Fruit fly (Drosophila melanogaster) whole organism, embryonic: ENCODE measurements around the gene CG13311.
A peak's percentile ranks its signal among the peaks of the same experiment; 100 is the strongest.

Experiments used
- Abd-B ChIP-seq: fragments of 200-800 bp; sonication (Bioruptor generic); optimal IDR thresholded peaks from 2 replicates; lab custom pipeline; 2018; ENCODE audit warnings: missing biosample characterization, mild to moderate bottlenecking, missing genetic modification characterization, moderate library complexity
- BEAF-32 ChIP-seq: fragments of 200-800 bp; sonication (Bioruptor generic); optimal IDR thresholded peaks from 3 replicates; lab custom pipeline; 2017; ENCODE audit warnings: missing biosample characterization, missing genetic modification characterization, mild to moderate bottlenecking, moderate library complexity, missing genetic modification reagents
- CG10209 ChIP-seq: fragments of 200-800 bp; sonication (Bioruptor generic); optimal IDR thresholded peaks from 3 replicates; lab custom pipeline; 2017; ENCODE audit warnings: missing biosample characterization, mild to moderate bottlenecking, missing genetic modification characterization, missing genetic modification reagents
- CG11247 ChIP-seq: fragments of 200-800 bp; sonication (Bioruptor generic); IDR thresholded peaks from 2 replicates; pipeline ENCODE4 v1.3.6; 2022; ENCODE audit warnings: missing biosample characterization, missing genetic modification characterization
- CG11723 ChIP-seq: fragments of 200-800 bp; sonication (Bioruptor generic); optimal IDR thresholded peaks from 2 replicates; lab custom pipeline; 2017; ENCODE audit warnings: missing biosample characterization, mild to moderate bottlenecking, missing genetic modification characterization
- CG12236 ChIP-seq: fragments of 200-800 bp; sonication (Bioruptor generic); optimal IDR thresholded peaks from 2 replicates; lab custom pipeline; 2016; ENCODE audit warnings: missing biosample characterization, missing genetic modification characterization
- CG12391 ChIP-seq: fragments of 200-800 bp; sonication (Bioruptor generic); optimal IDR thresholded peaks from 3 replicates; lab custom pipeline; 2018; ENCODE audit warnings: missing biosample characterization, mild to moderate bottlenecking, missing genetic modification characterization, moderate library complexity
- CG18476 ChIP-seq: fragments of 200-800 bp; sonication (Bioruptor generic); optimal IDR thresholded peaks from 2 replicates; lab custom pipeline; 2016; ENCODE audit warnings: missing biosample characterization, mild to moderate bottlenecking, missing genetic modification characterization
- CG33213 ChIP-seq: fragments of 200-800 bp; sonication (Bioruptor generic); optimal IDR thresholded peaks from 3 replicates; lab custom pipeline; 2016; ENCODE audit warnings: missing biosample characterization, missing genetic modification characterization
- CG33557 ChIP-seq: fragments of 200-800 bp; sonication (Bioruptor generic); optimal IDR thresholded peaks from 2 replicates; lab custom pipeline; 2019; ENCODE audit warnings: missing biosample characterization, mild to moderate bottlenecking, missing genetic modification characterization, moderate library complexity
- CG4707 ChIP-seq: fragments of 200-800 bp; sonication (Bioruptor generic); optimal IDR thresholded peaks from 2 replicates; lab custom pipeline; 2018; ENCODE audit warnings: missing biosample characterization, mild to moderate bottlenecking, missing genetic modification characterization, moderate library complexity
- CG4820 ChIP-seq: fragments of 200-800 bp; sonication (Bioruptor generic); optimal IDR thresholded peaks from 3 replicates; lab custom pipeline; 2016; ENCODE audit warnings: missing biosample characterization, missing genetic modification characterization
- CG5245 ChIP-seq: fragments of 200-800 bp; sonication (Bioruptor generic); optimal IDR thresholded peaks from 3 replicates; lab custom pipeline; 2016; ENCODE audit warnings: missing biosample characterization, missing genetic modification characterization
- CG5953 ChIP-seq: fragments of 200-800 bp; sonication (Bioruptor generic); IDR thresholded peaks from 2 replicates; pipeline ENCODE4 v1.3.6; 2022; ENCODE audit warnings: missing biosample characterization, missing genetic modification characterization
- CG7745 ChIP-seq: fragments of 200-800 bp; sonication (Bioruptor generic); optimal IDR thresholded peaks from 2 replicates; lab custom pipeline; 2018; ENCODE audit warnings: missing biosample characterization, mild to moderate bottlenecking, missing genetic modification characterization, moderate library complexity
- CG7963 ChIP-seq: fragments of 200-800 bp; sonication (Bioruptor generic); IDR thresholded peaks from 3 replicates; pipeline ENCODE4 v1.3.6; 2022; ENCODE audit warnings: missing biosample characterization, missing genetic modification characterization; ENCODE audit not compliant: partially characterized antibody
- CG8478 ChIP-seq: fragments of >200 bp; optimal IDR thresholded peaks from 2 replicates; lab custom pipeline; 2018
- CG9797 ChIP-seq: fragments of 200-800 bp; sonication (Bioruptor generic); optimal IDR thresholded peaks from 3 replicates; lab custom pipeline; 2018; ENCODE audit warnings: missing biosample characterization, mild to moderate bottlenecking, missing genetic modification characterization
- CTCF ChIP-seq: fragments of 200-800 bp; sonication (Bioruptor generic); optimal IDR thresholded peaks from 2 replicates; lab custom pipeline; 2017; ENCODE audit warnings: missing biosample characterization, mild to moderate bottlenecking, missing genetic modification characterization, moderate library complexity
- Chrac-16 ChIP-seq: fragments of 200-800 bp; sonication (Bioruptor generic); optimal IDR thresholded peaks from 3 replicates; lab custom pipeline; 2016; ENCODE audit warnings: missing biosample characterization, missing genetic modification characterization
- Dek ChIP-seq: fragments of 200-800 bp; sonication (Bioruptor generic); optimal IDR thresholded peaks from 3 replicates; lab custom pipeline; 2019; ENCODE audit warnings: missing biosample characterization, mild to moderate bottlenecking, missing genetic modification characterization, moderate library complexity
- Elba2 ChIP-seq: fragments of 200-800 bp; sonication (Bioruptor generic); optimal IDR thresholded peaks from 3 replicates; lab custom pipeline; 2016; ENCODE audit warnings: missing biosample characterization, missing genetic modification characterization
- Ets97D ChIP-seq: fragments of 200-800 bp; sonication (Bioruptor generic); optimal IDR thresholded peaks from 3 replicates; lab custom pipeline; 2016; ENCODE audit warnings: missing biosample characterization, missing genetic modification characterization
- Fer2 ChIP-seq: fragments of 200-800 bp; sonication (Bioruptor generic); optimal IDR thresholded peaks from 2 replicates; lab custom pipeline; 2018; ENCODE audit warnings: missing biosample characterization, mild to moderate bottlenecking, missing genetic modification characterization, moderate library complexity
- H15 ChIP-seq: fragments of 200-800 bp; sonication (Bioruptor generic); IDR thresholded peaks from 3 replicates; pipeline ENCODE4 v1.3.6; 2022; ENCODE audit warnings: missing biosample characterization, missing genetic modification characterization
- Hmx ChIP-seq: fragments of 200-800 bp; sonication (Bioruptor generic); optimal IDR thresholded peaks from 2 replicates; lab custom pipeline; 2016; ENCODE audit warnings: missing biosample characterization, missing genetic modification characterization
- Lim3 ChIP-seq: fragments of 200-800 bp; sonication (Bioruptor generic); IDR thresholded peaks from 2 replicates; pipeline ENCODE4 v1.3.6; 2022; ENCODE audit warnings: missing biosample characterization, missing genetic modification characterization
- MESR4 ChIP-seq: fragments of 200-800 bp; sonication (Bioruptor generic); optimal IDR thresholded peaks from 2 replicates; lab custom pipeline; 2018; ENCODE audit warnings: missing biosample characterization, mild to moderate bottlenecking, missing genetic modification characterization, moderate library complexity
- Nf-YA ChIP-seq: fragments of 200-800 bp; sonication (Bioruptor generic); IDR thresholded peaks from 2 replicates; pipeline ENCODE4 v1.3.6; 2022; ENCODE audit warnings: missing biosample characterization, missing genetic modification characterization
- NfI ChIP-seq: fragments of 200-800 bp; sonication (Bioruptor generic); optimal IDR thresholded peaks from 3 replicates; lab custom pipeline; 2018; ENCODE audit warnings: missing biosample characterization, mild to moderate bottlenecking, missing genetic modification characterization, moderate library complexity
- Scr ChIP-seq: fragments of 200-800 bp; sonication (Bioruptor generic); IDR thresholded peaks from 2 replicates; pipeline ENCODE4 v1.3.6; 2022; ENCODE audit warnings: missing biosample characterization, missing genetic modification characterization; ENCODE audit not compliant: partially characterized antibody
- cg ChIP-seq: fragments of 200-800 bp; sonication (Bioruptor generic); optimal IDR thresholded peaks from 3 replicates; lab custom pipeline; 2019; ENCODE audit warnings: missing biosample characterization, mild to moderate bottlenecking, missing genetic modification characterization, moderate library complexity
- chm ChIP-seq: fragments of 200-800 bp; sonication (Bioruptor generic); IDR thresholded peaks from 2 replicates; pipeline ENCODE4 v1.3.6; 2022; ENCODE audit warnings: missing biosample characterization, missing genetic modification characterization
- chn ChIP-seq: fragments of 200-800 bp; sonication (Bioruptor generic); optimal IDR thresholded peaks from 2 replicates; lab custom pipeline; 2016; ENCODE audit warnings: missing biosample characterization, missing genetic modification characterization
- dan ChIP-seq: fragments of 200-800 bp; sonication (Bioruptor generic); IDR thresholded peaks from 2 replicates; pipeline ENCODE4 v1.3.6; 2022; ENCODE audit warnings: missing biosample characterization, missing genetic modification characterization
- dati ChIP-seq: fragments of 200-800 bp; sonication (Bioruptor generic); IDR thresholded peaks from 2 replicates; pipeline ENCODE4 v1.3.6; 2022; ENCODE audit warnings: missing biosample characterization, missing genetic modification characterization
- en ChIP-seq: fragments of 200-800 bp; sonication (Bioruptor generic); optimal IDR thresholded peaks from 2 replicates; lab custom pipeline; 2016; ENCODE audit warnings: missing biosample characterization, missing genetic modification characterization
- eve ChIP-seq, 2 experiments: fragments of >200 bp; optimal IDR thresholded peaks; 2 replicates each; lab custom pipeline; 2017; ENCODE audit warnings: missing biosample characterization in 2 of 2, missing genetic modification characterization in 2 of 2
- fd3F ChIP-seq: fragments of 200-800 bp; sonication (Bioruptor generic); optimal IDR thresholded peaks from 2 replicates; lab custom pipeline; 2018; ENCODE audit warnings: missing biosample characterization, mild to moderate bottlenecking, missing genetic modification characterization, moderate library complexity
- gsb-n ChIP-seq: fragments of 200-800 bp; sonication (Bioruptor generic); optimal IDR thresholded peaks from 3 replicates; lab custom pipeline; 2018; ENCODE audit warnings: missing biosample characterization, mild to moderate bottlenecking, missing genetic modification characterization
- hkb ChIP-seq, 2 experiments: fragments of 200-800 bp in 1 of 2; fragments of >200 bp in 1 of 2; sonication (Bioruptor generic) in 1 of 2; IDR thresholded peaks in 1 of 2; optimal IDR thresholded peaks in 1 of 2; 2 replicates each; pipeline versions ENCODE4 v1.3.6 to Lab custom; 2017 to 2022; ENCODE audit warnings: missing biosample characterization in 1 of 2, missing genetic modification characterization in 1 of 2
- ind ChIP-seq: fragments of 200-800 bp; sonication (Bioruptor generic); optimal IDR thresholded peaks from 3 replicates; lab custom pipeline; 2016; ENCODE audit warnings: missing biosample characterization, missing genetic modification characterization
- mam ChIP-seq: fragments of 200-800 bp; sonication (Bioruptor generic); optimal IDR thresholded peaks from 3 replicates; lab custom pipeline; 2016; ENCODE audit warnings: missing biosample characterization, missing genetic modification characterization
- mld ChIP-seq: fragments of 200-800 bp; sonication (Bioruptor generic); IDR thresholded peaks from 3 replicates; pipeline ENCODE4 v1.3.6; 2022; ENCODE audit warnings: missing biosample characterization, missing genetic modification characterization; ENCODE audit not compliant: partially characterized antibody
- oc ChIP-seq: fragments of 200-800 bp; sonication (Bioruptor generic); optimal IDR thresholded peaks from 2 replicates; lab custom pipeline; 2018; ENCODE audit warnings: missing biosample characterization, mild to moderate bottlenecking, missing genetic modification characterization, moderate library complexity
- pan ChIP-seq, 4 experiments: fragments of >200 bp in 3 of 4; fragments of 200-800 bp in 1 of 4; sonication (Bioruptor generic) in 1 of 4; optimal IDR thresholded peaks in 3 of 4; IDR thresholded peaks in 1 of 4; 2 replicates each; pipeline versions ENCODE4 v1.3.6 to Lab custom; 2017 to 2022; ENCODE audit warnings: missing biosample characterization in 2 of 4, missing genetic modification characterization in 2 of 4, mixed read lengths in 1 of 4
- rib ChIP-seq: fragments of 200-800 bp; sonication (Bioruptor generic); IDR thresholded peaks from 2 replicates; pipeline ENCODE4 v1.3.6; 2022; ENCODE audit warnings: missing biosample characterization, missing genetic modification characterization
- sima ChIP-seq: fragments of 200-800 bp; sonication (Bioruptor generic); optimal IDR thresholded peaks from 2 replicates; lab custom pipeline; 2016; ENCODE audit warnings: missing biosample characterization, missing genetic modification characterization
- slp2 ChIP-seq: fragments of 200-800 bp; sonication (Bioruptor generic); optimal IDR thresholded peaks from 2 replicates; lab custom pipeline; 2016; ENCODE audit warnings: missing biosample characterization, missing genetic modification characterization
- sr ChIP-seq: fragments of 200-800 bp; sonication (Bioruptor generic); IDR thresholded peaks from 3 replicates; pipeline ENCODE4 v1.3.6; 2022; ENCODE audit warnings: missing biosample characterization, missing genetic modification characterization
- trem ChIP-seq: fragments of 200-800 bp; optimal IDR thresholded peaks from 3 replicates; lab custom pipeline; 2019; ENCODE audit warnings: missing biosample characterization, mild to moderate bottlenecking, missing genetic modification characterization, moderate library complexity

The CG13311 gene

DNA sequence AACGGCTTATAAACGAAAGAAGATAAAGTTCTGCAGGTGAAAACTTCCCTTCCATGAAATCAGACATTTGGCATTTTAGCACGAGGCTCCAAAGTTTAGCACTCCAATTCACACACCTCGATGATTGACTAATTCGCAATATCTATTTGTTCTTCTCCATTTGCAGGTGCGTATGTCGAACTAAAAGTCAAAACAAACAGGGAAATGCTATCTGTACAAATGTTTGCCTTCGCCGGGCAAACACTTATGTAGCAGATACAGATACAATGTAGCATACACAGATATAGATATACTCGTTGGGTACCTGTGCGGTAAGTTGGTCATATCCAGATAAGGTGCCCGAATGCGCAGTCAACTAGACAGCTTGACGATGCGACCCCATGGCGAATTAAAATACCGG is 32.9 kb upstream of the CG13311 start (continued):
- TF ChIP-seq CG7745 (tag; lab: Kevin White, UChicago), result no peak
- no peak for TF ChIP-seq eve (GFP tag; optimal IDR thresholded peaks at IDR 0.05; lab: Kevin White, UChicago)
- TF ChIP-seq Dek (tag; lab: Kevin White, UChicago), result no peak
- TF ChIP-seq CG18476, result no peak
- no peak for TF ChIP-seq CG11723 (GFP tag; lab: Kevin White, UChicago)
- TF ChIP-seq trem, result peak; percentile 2
- TF ChIP-seq CG5245, result no peak
- TF ChIP-seq sr (GFP tag; lab: Robert Waterston, UW), result no peak
- 0 out of 2 replicates have a peak, but pooled peaks have one; percentile 8 for TF ChIP-seq CG5953 (GFP tag; lab: Robert Waterston, UW)
- no peak for TF ChIP-seq mam (GFP tag; lab: Kevin White, UChicago)
- no peak for TF ChIP-seq pan (optimal IDR thresholded peaks at IDR 0.05; lab: Kevin White, UChicago)
- no peak for TF ChIP-seq pan (GFP tag; optimal IDR thresholded peaks at IDR 0.05 in 1 of 2, IDR thresholded peaks at IDR 0.05 in 1 of 2)
- no peak for TF ChIP-seq Ets97D (GFP tag; lab: Kevin White, UChicago)
- no peak for TF ChIP-seq Fer2 (tag; lab: Kevin White, UChicago)
- TF ChIP-seq CG10209, result peak; percentile 41
- no peak for TF ChIP-seq Hmx (GFP tag; lab: Kevin White, UChicago)
- no peak for TF ChIP-seq CG12236
- peak; percentile 25 for TF ChIP-seq CG33213 (GFP tag; lab: Kevin White, UChicago)
- no peak for TF ChIP-seq mld (GFP tag; lab: Robert Waterston, UW)
- no peak for TF ChIP-seq BEAF-32 (GFP tag; lab: Kevin White, UChicago)
- no peak for TF ChIP-seq fd3F (GFP tag; lab: Kevin White, UChicago)
- TF ChIP-seq CG12391 (tag; lab: Kevin White, UChicago), result no peak
- TF ChIP-seq sima (GFP tag; lab: Kevin White, UChicago), result no peak
- TF ChIP-seq Elba2 (GFP tag; lab: Kevin White, UChicago), result no peak
- no peak for TF ChIP-seq CG8478 (lab: Kevin White, UChicago)
- TF ChIP-seq chm (GFP tag; lab: Robert Waterston, UW), result peak; percentile 34; the same call in 1 of the 2 replicates
- TF ChIP-seq CG11247 (GFP tag; lab: Robert Waterston, UW), result no peak
- no peak for TF ChIP-seq rib (GFP tag; lab: Robert Waterston, UW)
- no peak for TF ChIP-seq dati
- TF ChIP-seq CG9797 (GFP tag; lab: Kevin White, UChicago), result no peak
- no peak for TF ChIP-seq chn (GFP tag; lab: Kevin White, UChicago)
- no peak for TF ChIP-seq Scr (GFP tag; lab: Robert Waterston, UW)
- no peak for TF ChIP-seq Chrac-16 (GFP tag; lab: Kevin White, UChicago)
- TF ChIP-seq en (GFP tag; lab: Kevin White, UChicago), result no peak
- no peak for TF ChIP-seq oc (tag; lab: Kevin White, UChicago)
- TF ChIP-seq cg (GFP tag; lab: Kevin White, UChicago), result peak; percentile 11
- peak; percentile 2 for TF ChIP-seq gsb-n (tag; lab: Kevin White, UChicago)
- TF ChIP-seq ind, result no peak
- no peak for TF ChIP-seq slp2 (GFP tag; lab: Kevin White, UChicago)
- TF ChIP-seq dan (GFP tag; lab: Robert Waterston, UW), result no peak
- TF ChIP-seq CTCF (GFP tag; lab: Kevin White, UChicago), result no peak
- no peak for TF ChIP-seq CG4820 (GFP tag; lab: Kevin White, UChicago)
- TF ChIP-seq Nf-YA (GFP tag; lab: Robert Waterston, UW), result no peak
- TF ChIP-seq CG4707 (GFP tag; lab: Kevin White, UChicago), result peak; percentile 53
- no peak for TF ChIP-seq Abd-B (GFP tag; lab: Kevin White, UChicago)
- TF ChIP-seq CG7963 (GFP tag; lab: Robert Waterston, UW), result no peak
- no peak for TF ChIP-seq CG33557 (GFP tag; lab: Kevin White, UChicago)
- TF ChIP-seq H15 (GFP tag; lab: Robert Waterston, UW), result no peak
- no peak for TF ChIP-seq NfI (GFP tag; lab: Kevin White, UChicago)
- TF ChIP-seq hkb (optimal IDR thresholded peaks at IDR 0.05; lab: Kevin White, UChicago), result no peak
- TF ChIP-seq hkb (GFP tag; IDR thresholded peaks at IDR 0.05; lab: Robert Waterston, UW), result peak; percentile 45; the same call in 1 of the 2 replicates
- TF ChIP-seq Lim3, result no peak
- no peak for TF ChIP-seq MESR4
